Worm (Caenorhabditis elegans) whole organism, L2 larva: ENCODE measurements around the gene mbr-1.

Experiments used
- ZK546.5 ChIP-seq: sonication (generic microtip); optimal IDR thresholded peaks from 2 replicates; lab custom pipeline; 2017; ENCODE audit warnings: missing biosample characterization, missing genetic modification characterization
- ama-1 ChIP-seq: fragments of 150-350 bp; optimal IDR thresholded peaks from 2 replicates; lab custom pipeline; 2018; ENCODE audit warnings: inconsistent platforms
- elt-1 ChIP-seq: fragments of 150-350 bp; optimal IDR thresholded peaks from 2 replicates; lab custom pipeline; 2014; ENCODE audit warnings: missing biosample characterization, missing genetic modification characterization
- elt-3 ChIP-seq: sonication (generic microtip); optimal IDR thresholded peaks from 2 replicates; lab custom pipeline; 2017; ENCODE audit warnings: missing biosample characterization, missing genetic modification characterization
- lsy-2 ChIP-seq, 2 experiments: fragments of 150-350 bp in 1 of 2; sonication (generic microtip) in 1 of 2; optimal IDR thresholded peaks; 2 replicates each; lab custom pipeline; 2014 to 2017; ENCODE audit warnings: missing biosample characterization in 2 of 2, missing genetic modification characterization in 2 of 2
- snpc-4 ChIP-seq: fragments of 150-350 bp; optimal IDR thresholded peaks from 2 replicates; lab custom pipeline; 2014; ENCODE audit warnings: missing biosample characterization, missing genetic modification characterization

DNA sequence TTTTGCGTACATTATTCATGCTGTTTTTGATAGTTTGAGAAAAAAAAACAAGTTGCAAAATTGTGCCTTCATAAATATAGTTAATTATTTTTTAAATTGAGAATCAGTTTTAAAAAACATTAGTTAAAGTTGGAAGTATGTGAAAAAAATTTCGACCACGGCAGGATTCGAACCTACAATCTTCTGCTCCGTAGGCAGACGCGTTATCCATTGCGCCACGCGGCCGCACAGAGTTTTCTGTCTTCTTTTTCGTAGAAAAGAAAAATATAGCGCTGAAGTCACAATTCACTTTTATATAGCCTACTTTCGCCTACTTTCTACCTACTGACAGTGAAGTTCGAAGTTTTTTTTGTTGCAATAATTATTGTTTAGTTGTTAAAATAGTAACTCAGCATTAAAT, 10.0 kb upstream of the mbr-1 start:
- no peak for TF ChIP-seq snpc-4 (tag; lab: Kevin White, UChicago)
- TF ChIP-seq ama-1 (lab: Kevin White, UChicago): no peak
- TF ChIP-seq ZK546.5 (tag; lab: Kevin White, UChicago): no peak
- no peak for TF ChIP-seq lsy-2 (tag; optimal IDR thresholded peaks at IDR 0.05; lab: Kevin White, UChicago)
- TF ChIP-seq elt-3 (tag; lab: Kevin White, UChicago): no peak
- no peak for TF ChIP-seq elt-1 (tag; lab: Kevin White, UChicago)
